Worm (Caenorhabditis elegans) whole organism, young adult: Measurements from ENCODE around the gene C49C3.20.

Source experiments
- B0261.1 ChIP-seq: sonication (generic microtip); optimal IDR thresholded peaks from 2 replicates; lab custom pipeline; 2016; ENCODE audit warnings: mild to moderate bottlenecking, missing genetic modification characterization, moderate library complexity, missing compliant biosample characterization
- atf-7 ChIP-seq: sonication (generic microtip); optimal IDR thresholded peaks from 2 replicates; lab custom pipeline; 2017; ENCODE audit warnings: mild to moderate bottlenecking, missing genetic modification characterization, missing compliant biosample characterization
- dpl-1 ChIP-seq: fragments of 150-350 bp; optimal IDR thresholded peaks from 2 replicates; lab custom pipeline; 2014; ENCODE audit warnings: missing biosample characterization, missing genetic modification reagents, missing genetic modification characterization
- egl-18 ChIP-seq: fragments of 200-800 bp; sonication (Bioruptor generic); IDR thresholded peaks from 2 replicates; pipeline ENCODE4 v1.3.6; 2022; ENCODE audit warnings: missing genetic modification reagents, missing genetic modification characterization, missing compliant biosample characterization
- madf-6 ChIP-seq: fragments of 200-800 bp; sonication (Bioruptor generic); IDR thresholded peaks from 2 replicates; pipeline ENCODE4 v1.3.6; 2022; ENCODE audit warnings: missing genetic modification reagents, missing genetic modification characterization, missing compliant biosample characterization
- unc-130 ChIP-seq: sonication (generic microtip); optimal IDR thresholded peaks from 2 replicates; lab custom pipeline; 2016; ENCODE audit warnings: missing genetic modification reagents, missing genetic modification characterization, missing compliant biosample characterization
- ztf-18 ChIP-seq: sonication (generic microtip); optimal IDR thresholded peaks from 2 replicates; lab custom pipeline; 2016; ENCODE audit warnings: missing genotype, mild to moderate bottlenecking, missing genetic modification characterization, missing compliant biosample characterization

Gene C49C3.20

DNA sequence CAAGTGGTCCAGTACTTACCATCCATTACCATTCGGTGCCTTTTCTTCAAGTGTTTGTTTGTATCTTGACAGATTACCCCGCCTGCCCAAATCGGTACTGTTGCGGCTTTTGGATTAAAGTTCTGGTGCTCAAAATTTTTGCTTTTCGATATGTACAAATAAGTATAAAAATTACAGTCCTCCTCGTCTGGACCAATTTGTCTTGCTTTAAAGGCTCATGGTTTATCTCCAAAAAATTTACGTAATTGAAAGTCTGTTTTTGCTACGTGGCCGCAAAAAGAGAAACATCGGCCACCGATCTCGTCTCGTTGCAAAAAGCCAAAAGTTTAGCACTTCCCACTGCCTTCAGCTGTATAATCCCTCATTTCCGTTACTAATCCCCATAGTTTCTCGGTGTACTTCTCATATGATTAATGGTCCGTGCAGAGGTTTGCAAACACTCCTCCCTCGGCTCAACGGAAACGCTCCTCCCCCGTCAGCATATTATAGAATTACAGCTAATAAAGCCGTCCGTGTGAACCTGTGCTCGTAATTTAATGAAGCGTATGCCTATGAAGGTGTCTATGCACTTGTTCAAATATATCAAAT lies 48.9 kb downstream of the C49C3.20 start:
- TF ChIP-seq ztf-18 (tag; lab: Kevin White, UChicago), result no peak
- TF ChIP-seq madf-6 (GFP tag; lab: Robert Waterston, UW), result no peak
- TF ChIP-seq egl-18 (GFP tag; lab: Robert Waterston, UW), result no peak
- no peak for TF ChIP-seq dpl-1 (GFP tag; lab: Kevin White, UChicago)
- TF ChIP-seq atf-7 (tag; lab: Kevin White, UChicago), result no peak
- TF ChIP-seq unc-130 (GFP tag; lab: Kevin White, UChicago), result no peak
- no peak for TF ChIP-seq B0261.1 (tag; lab: Kevin White, UChicago)
